Worm (Caenorhabditis elegans): Measurements from ENCODE around the gene rpl-21.

Gene rpl-21

DNA sequence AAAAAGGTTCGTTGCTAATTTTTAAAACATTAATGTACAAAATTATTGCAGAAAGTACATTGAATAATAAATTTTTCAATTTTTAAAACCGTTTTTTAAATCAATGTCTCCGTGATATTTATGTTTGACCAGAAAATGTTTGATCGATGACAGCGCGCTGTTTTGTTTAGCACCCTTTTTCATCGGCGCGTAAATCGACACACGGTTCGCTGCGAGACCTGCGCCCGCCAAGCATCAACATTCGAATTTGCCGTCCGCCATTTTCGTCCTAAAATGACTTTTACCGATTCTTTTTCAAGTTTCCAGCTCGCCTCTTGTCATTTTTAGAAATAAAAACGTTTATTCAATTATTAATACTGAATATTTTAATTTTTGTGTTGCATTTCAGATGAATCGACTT is 29.1 kb downstream of the rpl-21 start, which contains the start of gene plk-1:
plk-1 (plus strand) TSS at position 389 of the 400 bp plus-strand sequence.
- TF ChIP-seq unc-62 (GFP tag; optimal IDR thresholded peaks at IDR 0.05) = no peak

DNA sequence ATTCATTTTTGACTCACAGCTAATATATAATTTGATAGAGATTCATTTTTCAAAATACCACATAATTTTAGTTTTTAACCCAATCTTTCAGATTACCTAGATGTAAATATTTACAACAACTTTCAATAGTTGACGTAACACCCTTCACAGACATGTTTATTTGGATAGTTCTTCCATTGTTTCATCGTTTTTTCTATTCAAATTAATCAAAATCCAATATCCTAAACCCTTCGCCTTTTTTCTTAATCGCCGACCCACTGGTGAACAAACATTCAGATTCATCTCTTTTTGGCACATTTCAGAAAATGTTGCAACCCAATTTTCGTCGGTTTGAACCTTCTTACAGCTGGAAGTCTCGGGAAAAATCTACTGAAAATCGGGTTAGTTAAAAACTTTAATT is 31.0 kb downstream of the rpl-21 start, which contains the start of gene K06H7.1:
K06H7.1 (plus strand) TSS at position 301 of the 400 bp plus-strand sequence.
- TF ChIP-seq unc-62 (GFP tag; optimal IDR thresholded peaks at IDR 0.05) = no peak

DNA sequence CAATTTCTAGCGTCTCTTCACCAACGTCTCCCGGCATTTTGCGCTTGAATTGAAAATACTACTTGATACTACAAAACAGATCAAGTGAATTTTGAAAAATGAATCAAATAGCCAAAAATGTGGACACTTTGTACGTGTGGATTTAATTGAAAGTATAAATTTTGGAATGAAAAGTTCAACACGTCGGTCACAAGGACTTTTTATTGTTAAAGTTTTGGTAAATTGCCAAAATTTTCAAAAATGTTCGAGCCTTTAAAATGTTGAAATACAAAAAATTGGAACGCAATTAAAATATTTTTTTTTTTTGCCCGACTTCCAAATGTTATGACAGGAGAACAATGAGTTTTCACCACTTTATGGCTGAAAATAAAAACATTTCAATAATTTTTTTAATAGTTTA is 31.9 kb downstream of the rpl-21 start, which contains the start of gene K06H7.8:
K06H7.8 (minus strand) TSS at position 101 of the 400 bp plus-strand sequence.
- TF ChIP-seq unc-62 (GFP tag; optimal IDR thresholded peaks at IDR 0.05) = no peak

DNA sequence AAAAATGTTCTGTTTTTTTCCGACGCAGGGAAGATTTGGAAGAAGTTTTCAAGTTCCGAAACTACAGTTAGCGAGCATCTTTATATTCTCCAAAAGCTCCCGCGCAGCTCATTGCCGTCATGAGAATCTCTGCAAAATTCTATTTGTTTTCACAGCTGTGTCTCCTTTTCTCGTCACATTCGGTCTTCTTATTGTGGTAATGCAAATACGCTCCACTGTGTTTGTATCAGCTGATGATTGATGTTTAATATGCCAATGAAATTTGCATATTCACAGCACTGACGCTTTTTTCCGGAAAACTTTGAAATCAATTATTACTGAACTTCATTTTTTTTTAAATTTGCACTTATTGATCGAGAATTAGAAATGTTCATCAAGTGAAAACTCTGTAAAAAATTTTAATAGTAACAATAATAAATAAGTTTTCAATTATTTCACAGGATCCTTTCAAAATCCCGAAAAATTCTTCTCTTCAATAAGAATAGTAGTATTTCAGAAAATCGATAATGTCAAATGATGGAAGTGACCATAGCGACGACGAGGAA is 36.9 kb downstream of the rpl-21 start, which contains the start of gene K06H7.2:
K06H7.2 (plus strand) TSS at position 495 of the 545 bp plus-strand sequence.
- no peak for TF ChIP-seq unc-62 (GFP tag; optimal IDR thresholded peaks at IDR 0.05)

DNA sequence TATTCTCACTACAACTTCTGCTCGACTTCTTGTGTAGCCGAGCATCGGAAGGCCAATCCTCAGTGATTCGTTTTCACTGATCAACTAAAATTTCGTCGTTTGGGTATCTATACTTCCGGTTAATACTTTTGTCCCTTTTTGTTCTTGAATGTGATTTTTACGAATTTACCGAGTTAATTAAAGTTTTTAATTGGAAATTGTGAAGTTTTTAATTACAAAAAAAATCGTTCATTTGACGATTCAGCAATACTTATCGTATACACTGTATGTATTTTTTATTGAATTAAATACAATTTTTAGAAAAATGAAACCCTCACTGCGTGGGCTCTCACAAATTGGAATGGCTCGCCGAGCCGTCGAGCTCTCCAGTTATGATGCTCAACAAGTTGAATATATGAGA is 38.6 kb downstream of the rpl-21 start, which contains the start of gene idi-1:
idi-1 (plus strand) TSS at position 301 of the 400 bp plus-strand sequence.
- TF ChIP-seq unc-62 (GFP tag; optimal IDR thresholded peaks at IDR 0.05) = no peak

DNA sequence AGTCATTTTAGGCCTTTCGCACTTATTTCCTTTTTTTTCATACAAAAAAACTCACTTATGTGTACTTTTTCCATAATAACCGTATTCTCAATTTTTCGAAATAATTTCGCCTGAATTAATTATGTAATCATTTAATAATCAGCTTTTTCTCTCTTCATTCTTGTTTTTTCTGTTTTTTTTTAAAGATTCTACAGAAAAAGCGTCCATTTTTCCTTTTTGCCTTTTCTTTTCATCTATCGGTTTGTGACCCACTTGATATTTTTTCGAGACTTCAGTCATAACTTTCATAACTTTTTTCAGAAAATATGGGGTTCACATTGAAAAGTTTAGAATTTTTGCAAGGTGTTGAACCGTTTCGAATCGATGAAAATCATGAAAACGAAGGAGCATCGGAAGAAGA is 41.8 kb downstream of the rpl-21 start, which contains the start of gene vms-1:
vms-1 (plus strand) TSS at position 301 of the 400 bp plus-strand sequence.
- no peak for TF ChIP-seq unc-62 (GFP tag; optimal IDR thresholded peaks at IDR 0.05)

DNA sequence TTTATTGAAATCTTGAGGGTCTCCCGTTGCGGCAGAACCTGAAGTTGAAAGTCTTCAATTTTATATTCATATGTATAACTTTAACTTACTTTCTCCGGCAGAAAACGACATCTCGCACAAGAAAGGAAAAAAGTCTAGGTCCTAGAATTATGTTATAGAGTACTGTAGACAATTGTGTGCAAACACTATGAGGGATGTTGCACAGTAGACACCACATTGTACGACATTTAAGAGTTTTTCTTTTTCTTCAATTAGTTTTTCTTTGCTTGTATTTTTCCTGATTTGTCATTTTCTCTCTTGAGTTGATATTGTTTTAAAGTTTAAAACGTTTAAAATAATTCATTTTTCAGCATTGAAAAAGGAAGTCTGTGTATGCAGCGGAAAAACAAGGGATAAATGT is 44.7 kb downstream of the rpl-21 start, which contains the start of the genes K06H7.7 and grp-1:
K06H7.7 (minus strand) TSS at position 121 of the 400 bp plus-strand sequence.
grp-1 (plus strand) TSS at position 351 of the 400 bp plus-strand sequence.
- TF ChIP-seq unc-62 (GFP tag; optimal IDR thresholded peaks at IDR 0.05) = no peak

DNA sequence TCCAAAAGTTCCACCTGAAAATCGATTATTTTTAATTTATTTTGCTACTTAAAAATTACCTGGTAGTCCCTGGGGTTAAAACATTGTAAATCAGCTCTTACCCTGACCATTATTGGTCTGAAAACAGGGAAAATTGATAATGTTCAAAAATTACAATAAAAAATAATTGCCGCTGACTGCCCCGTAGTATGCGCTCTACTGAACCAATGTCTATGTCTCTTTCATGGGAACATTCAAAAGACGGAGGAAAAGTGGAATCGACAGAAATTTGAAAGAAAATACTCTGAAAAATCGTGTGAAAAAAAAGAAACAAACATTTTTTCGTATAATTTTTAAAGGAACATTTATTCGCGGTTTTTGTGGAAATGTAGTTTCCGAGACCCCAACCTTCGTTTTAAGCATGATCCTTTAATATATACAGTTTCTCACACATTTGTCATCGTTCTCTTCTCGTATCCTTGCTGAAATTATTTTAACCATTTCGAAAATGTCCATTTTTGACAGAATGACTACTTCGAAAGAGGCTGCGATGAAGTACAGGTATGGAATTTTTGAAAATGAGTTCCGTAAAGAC is 49.8 kb downstream of the rpl-21 start, which contains the start of the genes dcr-1 and apc-2:
dcr-1 (minus strand) TSS at position 117 of the 574 bp plus-strand sequence.
apc-2 (plus strand) TSS at position 465 of the 574 bp plus-strand sequence.
- TF ChIP-seq unc-62 (GFP tag; optimal IDR thresholded peaks at IDR 0.05) = no peak
